Worm (Caenorhabditis elegans) whole organism, L2 larva: ENCODE data around the gene mec-7.

Experiments used
- F13H6.1 ChIP-seq: sonication (generic microtip); optimal IDR thresholded peaks from 2 replicates; lab custom pipeline; 2016; ENCODE audit warnings: missing genetic modification characterization, missing compliant biosample characterization
- elt-1 ChIP-seq: fragments of 150-350 bp; optimal IDR thresholded peaks from 2 replicates; lab custom pipeline; 2014; ENCODE audit warnings: missing biosample characterization, missing genetic modification characterization
- lin-13 ChIP-seq: fragments of 150-350 bp; optimal IDR thresholded peaks from 2 replicates; lab custom pipeline; 2014; ENCODE audit warnings: missing biosample characterization, missing genetic modification reagents, missing genetic modification characterization
- nhr-77 ChIP-seq: fragments of 150-350 bp; optimal IDR thresholded peaks from 2 replicates; lab custom pipeline; 2014; ENCODE audit warnings: missing biosample characterization, missing genetic modification characterization
- unc-39 ChIP-seq: fragments of 150-350 bp; optimal IDR thresholded peaks from 2 replicates; lab custom pipeline; 2014; ENCODE audit warnings: missing biosample characterization, missing genetic modification characterization
- unc-55 ChIP-seq: fragments of 150-350 bp; sonication (generic microtip); optimal IDR thresholded peaks from 3 replicates; lab custom pipeline; 2014; ENCODE audit warnings: missing biosample characterization, missing genetic modification reagents, missing genetic modification characterization

- no peak for TF ChIP-seq lin-13 (GFP tag; lab: Kevin White, UChicago)
- no peak for TF ChIP-seq unc-39 (tag; lab: Kevin White, UChicago)
- no peak for TF ChIP-seq unc-55
- no peak for TF ChIP-seq nhr-77 (tag; lab: Kevin White, UChicago)
- no peak for TF ChIP-seq elt-1 (tag; lab: Kevin White, UChicago)
- no peak for TF ChIP-seq F13H6.1
These were observed 23.7 kb downstream of the mec-7 start, which contains the start of gene deg-1 for ce11 chrX:7752770-7753169.
